Worm (Caenorhabditis elegans): Measurements from ENCODE around the gene Y82E9BR.6.

The Y82E9BR.6 gene

DNA sequence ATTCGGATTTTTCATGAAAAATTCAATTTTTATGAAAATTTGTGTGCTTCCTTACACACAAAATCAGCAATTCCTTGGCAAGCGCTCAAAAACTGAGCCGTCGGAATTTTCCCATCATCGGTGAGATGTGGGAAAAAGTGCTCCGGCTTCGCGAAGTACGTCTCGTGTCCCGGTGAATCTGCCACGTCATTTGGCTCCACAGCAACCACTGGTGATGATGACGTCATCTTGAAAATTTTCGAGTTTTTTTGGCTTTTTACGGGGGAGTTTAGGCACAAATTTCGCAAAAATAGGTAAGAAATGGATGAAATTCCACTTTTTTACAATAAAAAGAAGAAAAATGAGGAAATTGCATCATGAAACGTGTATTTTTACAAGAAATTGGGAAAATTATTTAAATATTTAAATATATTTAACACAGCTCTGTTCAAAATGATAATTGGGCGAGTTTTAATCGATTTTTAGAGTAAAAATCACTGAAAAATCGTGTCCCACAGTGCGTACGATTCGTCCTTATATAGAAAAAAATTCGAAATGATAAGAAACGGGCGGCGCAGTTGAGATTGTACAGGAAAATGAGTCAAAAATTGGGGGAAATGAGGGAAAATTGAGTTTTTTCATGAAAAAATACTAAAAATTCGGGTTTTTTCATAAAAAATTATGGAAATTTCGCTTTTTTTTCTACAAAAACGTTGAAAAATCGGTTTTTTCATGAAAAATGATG lies 33.0 kb downstream of the Y82E9BR.6 start, which contains the start of gene Y82E9BR.14 (continued):
- TF ChIP-seq skn-1 (tag; optimal IDR thresholded peaks at IDR 0.05) (no peak), fos-1 (tag; optimal IDR thresholded peaks at IDR 0.05) (no peak), nhr-28 (tag; optimal IDR thresholded peaks at IDR 0.05) (peak; percentile 20), dmd-6 (GFP tag; IDR thresholded peaks at IDR 0.05) (no peak)

DNA sequence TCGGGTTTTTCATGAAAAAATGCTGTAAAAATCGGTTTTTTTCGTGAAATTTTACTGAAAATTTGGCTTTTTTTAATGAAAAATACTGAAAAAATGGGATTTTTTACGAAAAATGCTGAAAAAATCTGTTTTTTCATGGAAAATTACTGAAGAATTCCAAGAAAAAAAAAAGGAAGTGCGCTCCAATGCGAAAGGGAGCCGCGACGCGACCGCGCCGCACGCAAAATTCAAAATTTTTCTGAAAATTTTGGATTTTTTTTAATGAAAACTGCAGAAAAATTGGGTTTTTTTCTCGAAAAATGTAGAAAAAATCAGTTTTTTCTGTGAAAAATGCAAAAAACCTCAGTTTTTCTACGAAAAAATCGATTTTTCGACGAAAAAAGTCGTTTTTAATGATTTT lies 35.5 kb downstream of the Y82E9BR.6 start:
- TF ChIP-seq F44E2.7 (GFP tag; IDR thresholded peaks at IDR 0.05) = no peak
- TF ChIP-seq ztf-7 (tag; optimal IDR thresholded peaks at IDR 0.05) = no peak
- peak; percentile 61 for TF ChIP-seq lin-38 (GFP tag; IDR thresholded peaks at IDR 0.05)

DNA sequence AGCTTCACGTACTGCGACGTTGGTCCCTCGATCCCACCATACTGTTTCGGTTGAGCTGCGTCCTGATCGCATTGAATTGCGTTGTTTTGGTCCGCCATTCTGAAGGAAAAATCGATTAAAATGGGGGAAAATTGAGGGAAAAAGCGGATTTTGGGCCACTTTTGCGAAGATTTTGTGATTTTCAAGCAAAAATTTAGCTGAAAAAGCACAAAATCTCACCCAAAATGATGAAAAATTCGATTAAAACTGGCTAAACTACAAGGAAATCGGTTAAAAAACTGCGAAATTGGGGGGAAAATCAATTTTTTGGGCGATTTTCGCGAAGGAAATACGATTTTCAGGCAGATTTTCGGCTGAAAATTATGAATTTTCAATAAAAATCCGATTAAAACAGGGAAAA lies 36.1 kb downstream of the Y82E9BR.6 start, which contains the start of gene elc-1:
Gene elc-1 (minus strand): TSS at position 101 of the 400 bp plus-strand sequence.
- TF ChIP-seq fkh-10 (GFP tag; optimal IDR thresholded peaks at IDR 0.05) = no peak
- peak; percentile 87 for TF ChIP-seq aha-1 (tag)

DNA sequence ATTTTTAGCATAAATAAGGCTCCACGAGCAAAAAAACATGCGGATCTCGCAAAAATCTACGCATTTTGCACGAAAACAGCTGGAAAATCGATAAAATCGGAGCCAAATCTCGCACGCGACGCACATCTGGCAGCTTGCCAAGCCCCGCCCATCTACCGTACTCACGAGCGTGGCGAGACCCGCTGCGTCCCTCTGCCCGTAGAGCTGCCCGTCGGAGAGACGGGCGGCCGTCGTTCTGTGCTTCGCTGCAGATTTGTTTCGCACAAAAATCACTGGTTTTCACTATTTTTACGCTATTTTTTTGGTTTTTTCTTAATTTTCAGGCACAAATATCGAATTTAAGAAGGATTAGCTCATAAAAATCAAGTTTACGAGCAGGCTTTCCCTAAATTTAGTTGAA lies 37.7 kb downstream of the Y82E9BR.6 start:
- TF ChIP-seq ceh-82 (tag; optimal IDR thresholded peaks at IDR 0.05) (no peak), saeg-2 (GFP tag; IDR thresholded peaks at IDR 0.05) (peak; percentile 72; the same call in 1 of the 2 replicates), T26A8.4 (GFP tag; IDR thresholded peaks at IDR 0.05) (peak; percentile 84), set-16 (GFP tag; IDR thresholded peaks at IDR 0.05) (peak; percentile 96), ZK546.5 (tag; optimal IDR thresholded peaks at IDR 0.05) (peak; percentile 51 to 94), skn-1 (tag; optimal IDR thresholded peaks at IDR 0.05) (no peak), mep-1 (tag; optimal IDR thresholded peaks at IDR 0.05) (peak; percentile 91), T20F7.1 (GFP tag; optimal IDR thresholded peaks at IDR 0.05) (peak; percentile 82), nhr-25 (tag; optimal IDR thresholded peaks at IDR 0.05; ENCODE audit: borderline replicate concordance, insufficient read depth) (peak; percentile 74), lin-39 (tag; optimal IDR thresholded peaks at IDR 0.05) (no peak), nhr-6 (tag; optimal IDR thresholded peaks at IDR 0.05) (peak; percentile 84), aha-1 (tag) (peak; percentile 93), hlh-30 (tag; optimal IDR thresholded peaks at IDR 0.05; ENCODE audit: insufficient read depth) (peak; percentile 83), lsy-2 (tag; optimal IDR thresholded peaks at IDR 0.05) (peak; percentile 96 to 99), ztf-7 (tag; optimal IDR thresholded peaks at IDR 0.05) (peak; percentile 24), F10B5.3 (tag; optimal IDR thresholded peaks at IDR 0.05) (peak; percentile 68), nhr-237 (tag; optimal IDR thresholded peaks at IDR 0.05) (peak; percentile 13), pqm-1 (tag; optimal IDR thresholded peaks at IDR 0.05) (peak; percentile 14), dpl-1 (GFP tag; optimal IDR thresholded peaks at IDR 0.05) (peak; percentile 77), unc-62 (GFP tag; optimal IDR thresholded peaks at IDR 0.05 in 1 of 2) (peak in 1 of 2 experiments; percentile 93), unc-62 (tag; optimal IDR thresholded peaks at IDR 0.05) (no peak), pha-4 (GFP tag; IDR thresholded peaks at IDR 0.05) (peak; percentile 82), pha-4 (tag; optimal IDR thresholded peaks at IDR 0.05) (no peak), rbr-2 (tag; optimal IDR thresholded peaks at IDR 0.05) (peak; percentile 89), madf-9 (GFP tag; conservative IDR thresholded peaks at IDR 0.05) (peak; percentile 74), hlh-11 (tag; optimal IDR thresholded peaks at IDR 0.05) (peak; percentile 86), F26F4.8 (GFP tag; conservative IDR thresholded peaks at IDR 0.05) (no peak), nhr-42 (GFP tag; IDR thresholded peaks at IDR 0.05) (peak; percentile 87), nhr-111 (GFP tag; optimal IDR thresholded peaks at IDR 0.05) (no peak), nhr-48 (tag; optimal IDR thresholded peaks at IDR 0.05) (peak; percentile 44), Y48G9A.11 (GFP tag; IDR thresholded peaks at IDR 0.05) (peak; percentile 66; the same call in 1 of the 2 replicates), unc-39 (tag; optimal IDR thresholded peaks at IDR 0.05) (no peak), mes-2 (tag; optimal IDR thresholded peaks at IDR 0.05; ENCODE audit: poor library complexity, severe bottlenecking) (peak; percentile 91), nhr-28 (tag; optimal IDR thresholded peaks at IDR 0.05) (peak; percentile 64), lin-15B (tag; optimal IDR thresholded peaks at IDR 0.05) (peak; percentile 12), mdl-1 (tag; optimal IDR thresholded peaks at IDR 0.05) (peak; percentile 36 to 73), dmd-6 (GFP tag; IDR thresholded peaks at IDR 0.05) (peak; percentile 82), lin-38 (GFP tag; IDR thresholded peaks at IDR 0.05) (peak; percentile 89), duxl-1 (tag; optimal IDR thresholded peaks at IDR 0.05; ENCODE audit: poor library complexity) (peak; percentile 79), hif-1 (tag; optimal IDR thresholded peaks at IDR 0.05) (peak; percentile 10 to 79)
